Worm (Caenorhabditis elegans): ENCODE data around the gene M03F4.4.

The M03F4.4 gene

ce11 chrX:4965592-4965991 is 8.4 kb upstream of the M03F4.4 start:
- TF ChIP-seq unc-55 (GFP tag; optimal IDR thresholded peaks at IDR 0.05): peak; percentile 73
- TF ChIP-seq ceh-2 (tag; optimal IDR thresholded peaks at IDR 0.05): no peak

ce11 chrX:4961681-4962656 is 4.8 kb upstream of the M03F4.4 start:
- TF ChIP-seq ceh-19 (GFP tag; optimal IDR thresholded peaks at IDR 0.05) (no peak), dve-1 (tag; optimal IDR thresholded peaks at IDR 0.05) (no peak), gmeb-2 (tag; optimal IDR thresholded peaks at IDR 0.05) (no peak), tbx-2 (tag; optimal IDR thresholded peaks at IDR 0.05) (peak; percentile 59), ttx-3 (tag; optimal IDR thresholded peaks at IDR 0.05) (no peak), hlh-15 (tag; optimal IDR thresholded peaks at IDR 0.05) (no peak), zip-5 (tag; optimal IDR thresholded peaks at IDR 0.05) (peak; percentile 8), ceh-24 (tag; optimal IDR thresholded peaks at IDR 0.05) (no peak), ceh-18 (tag; optimal IDR thresholded peaks at IDR 0.05) (peak; percentile 62), sox-4 (tag; optimal IDR thresholded peaks at IDR 0.05) (no peak), pat-9 (tag; optimal IDR thresholded peaks at IDR 0.05) (no peak), ceh-9 (tag; optimal IDR thresholded peaks at IDR 0.05) (no peak), T23F11.4 (GFP tag; optimal IDR thresholded peaks at IDR 0.05) (no peak), ceh-14 (tag; optimal IDR thresholded peaks at IDR 0.05) (peak; percentile 23), ceh-45 (GFP tag; IDR thresholded peaks at IDR 0.05) (no peak), syd-9 (tag; optimal IDR thresholded peaks at IDR 0.05) (no peak), ceh-2 (tag; optimal IDR thresholded peaks at IDR 0.05) (no peak), elt-2 (tag; optimal IDR thresholded peaks at IDR 0.05) (peak; percentile 24), mec-3 (tag; optimal IDR thresholded peaks at IDR 0.05; ENCODE audit: borderline replicate concordance) (no peak), ceh-31 (tag; optimal IDR thresholded peaks at IDR 0.05) (peak; percentile 18), ztf-16 (tag; optimal IDR thresholded peaks at IDR 0.05) (peak; percentile 37), pag-3 (tag; optimal IDR thresholded peaks at IDR 0.05; ENCODE audit: borderline replicate concordance) (no peak), odd-2 (tag; optimal IDR thresholded peaks at IDR 0.05) (no peak), tbx-7 (tag; optimal IDR thresholded peaks at IDR 0.05) (no peak), pqm-1 (tag; optimal IDR thresholded peaks at IDR 0.05) (no peak), hlh-13 (GFP tag; optimal IDR thresholded peaks at IDR 0.05) (no peak), nhr-11 (tag; optimal IDR thresholded peaks at IDR 0.05) (no peak), fkh-10 (GFP tag; optimal IDR thresholded peaks at IDR 0.05) (no peak), ref-2 (tag; optimal IDR thresholded peaks at IDR 0.05) (no peak), pax-1 (tag; optimal IDR thresholded peaks at IDR 0.05) (peak; percentile 65), madf-2 (tag; optimal IDR thresholded peaks at IDR 0.05) (no peak), ceh-22 (tag; optimal IDR thresholded peaks at IDR 0.05) (peak; percentile 40), lin-11 (tag; optimal IDR thresholded peaks at IDR 0.05) (peak; percentile 36), npax-4 (tag; optimal IDR thresholded peaks at IDR 0.05) (no peak), dmd-4 (tag; optimal IDR thresholded peaks at IDR 0.05; ENCODE audit: borderline replicate concordance) (no peak), Y22D7AL.16 (tag; optimal IDR thresholded peaks at IDR 0.05) (no peak), rnt-1 (tag; optimal IDR thresholded peaks at IDR 0.05) (no peak), hlh-8 (tag; optimal IDR thresholded peaks at IDR 0.05) (no peak), K09A11.1 (tag; optimal IDR thresholded peaks at IDR 0.05; ENCODE audit: insufficient read depth) (no peak), K02D7.2 (tag; optimal IDR thresholded peaks at IDR 0.05) (no peak), ceh-30 (tag; optimal IDR thresholded peaks at IDR 0.05) (no peak), fax-1 (tag; optimal IDR thresholded peaks at IDR 0.05) (no peak), ama-1 (optimal IDR thresholded peaks at IDR 0.05) (no peak), hlh-30 (tag; optimal IDR thresholded peaks at IDR 0.05; ENCODE audit: insufficient read depth) (no peak), pha-4 (tag; optimal IDR thresholded peaks at IDR 0.05) (no peak), eyg-1 (tag; optimal IDR thresholded peaks at IDR 0.05) (no peak), fkh-6 (tag; optimal IDR thresholded peaks at IDR 0.05) (peak; percentile 1), C08G9.2 (tag; optimal IDR thresholded peaks at IDR 0.05) (no peak), unc-55 (GFP tag; optimal IDR thresholded peaks at IDR 0.05) (peak; percentile 14)
